Fruit fly (Drosophila melanogaster) whole organism, embryonic: ENCODE data around the gene CG7963.
A peak's percentile ranks its signal among the peaks of the same experiment; 100 is the strongest.

ENCODE experiments used
- Bdp1 ChIP-seq: fragments of 200-800 bp; sonication (Bioruptor generic); optimal IDR thresholded peaks from 3 replicates; lab custom pipeline; 2016; ENCODE audit warnings: missing biosample characterization, missing genetic modification characterization
- BtbVII ChIP-seq: fragments of 200-800 bp; sonication (Bioruptor generic); optimal IDR thresholded peaks from 3 replicates; lab custom pipeline; 2017; ENCODE audit warnings: missing biosample characterization, mild to moderate bottlenecking, missing genetic modification characterization
- CG10959 ChIP-seq: fragments of 200-800 bp; sonication (Bioruptor generic); IDR thresholded peaks from 2 replicates; pipeline ENCODE4 v1.3.6; 2022; ENCODE audit warnings: missing biosample characterization, missing genetic modification characterization
- CG11504 ChIP-seq: fragments of 200-800 bp; sonication (Bioruptor generic); optimal IDR thresholded peaks from 3 replicates; lab custom pipeline; 2019; ENCODE audit warnings: missing biosample characterization, mild to moderate bottlenecking, missing genetic modification characterization, moderate library complexity
- CG12219 ChIP-seq: fragments of 200-800 bp; sonication (Bioruptor generic); optimal IDR thresholded peaks from 3 replicates; lab custom pipeline; 2018; ENCODE audit warnings: missing biosample characterization, mild to moderate bottlenecking, missing genetic modification characterization
- CG13296 ChIP-seq: fragments of 200-800 bp; sonication (Bioruptor generic); optimal IDR thresholded peaks from 3 replicates; lab custom pipeline; 2018; ENCODE audit warnings: missing biosample characterization, mild to moderate bottlenecking, missing genetic modification characterization
- CG15514 ChIP-seq: fragments of 200-800 bp; sonication (Bioruptor generic); optimal IDR thresholded peaks from 3 replicates; lab custom pipeline; 2017; ENCODE audit warnings: missing biosample characterization, missing genetic modification characterization, mild to moderate bottlenecking, moderate library complexity, missing genetic modification reagents
- CG3065 ChIP-seq: fragments of 200-800 bp; sonication (Bioruptor generic); optimal IDR thresholded peaks from 2 replicates; lab custom pipeline; 2016; ENCODE audit warnings: missing biosample characterization, missing genetic modification characterization
- CG31441 ChIP-seq: fragments of 200-800 bp; sonication (Bioruptor generic); IDR thresholded peaks from 2 replicates; pipeline ENCODE4 v1.3.6; 2022; ENCODE audit warnings: missing biosample characterization, missing genetic modification characterization
- CG3281 ChIP-seq: fragments of 200-800 bp; sonication (Bioruptor generic); optimal IDR thresholded peaks from 3 replicates; lab custom pipeline; 2017; ENCODE audit warnings: missing biosample characterization, mild to moderate bottlenecking, missing genetic modification characterization
- CG33213 ChIP-seq: fragments of 200-800 bp; sonication (Bioruptor generic); optimal IDR thresholded peaks from 3 replicates; lab custom pipeline; 2016; ENCODE audit warnings: missing biosample characterization, missing genetic modification characterization
- CG42726 ChIP-seq: fragments of 200-800 bp; sonication (Bioruptor generic); IDR thresholded peaks from 2 replicates; pipeline ENCODE4 v1.3.6; 2022; ENCODE audit warnings: missing biosample characterization, missing genetic modification characterization; ENCODE audit not compliant: partially characterized antibody
- CG5245 ChIP-seq: fragments of 200-800 bp; sonication (Bioruptor generic); optimal IDR thresholded peaks from 3 replicates; lab custom pipeline; 2016; ENCODE audit warnings: missing biosample characterization, missing genetic modification characterization
- CG7928 ChIP-seq: fragments of 200-800 bp; sonication (Bioruptor generic); optimal IDR thresholded peaks from 2 replicates; lab custom pipeline; 2017; ENCODE audit warnings: missing biosample characterization, mild to moderate bottlenecking, missing genetic modification characterization
- CG7987 ChIP-seq: fragments of 200-800 bp; sonication (Bioruptor generic); optimal IDR thresholded peaks from 2 replicates; lab custom pipeline; 2018; ENCODE audit warnings: missing biosample characterization, mild to moderate bottlenecking, missing genetic modification characterization, moderate library complexity
- CG9797 ChIP-seq: fragments of 200-800 bp; sonication (Bioruptor generic); optimal IDR thresholded peaks from 3 replicates; lab custom pipeline; 2018; ENCODE audit warnings: missing biosample characterization, mild to moderate bottlenecking, missing genetic modification characterization
- CTCF ChIP-seq: fragments of 200-800 bp; sonication (Bioruptor generic); optimal IDR thresholded peaks from 2 replicates; lab custom pipeline; 2017; ENCODE audit warnings: missing biosample characterization, mild to moderate bottlenecking, missing genetic modification characterization, moderate library complexity
- Dip2 ChIP-seq: fragments of 200-800 bp; sonication (Bioruptor generic); IDR thresholded peaks from 2 replicates; pipeline ENCODE4 v1.3.6; 2022; ENCODE audit warnings: missing biosample characterization, missing genetic modification characterization
- Dll ChIP-seq: fragments of 200-800 bp; sonication (Bioruptor generic); IDR thresholded peaks from 4 replicates; pipeline ENCODE4 v1.3.6; 2022; ENCODE audit warnings: missing biosample characterization, missing genetic modification characterization; ENCODE audit not compliant: partially characterized antibody
- H15 ChIP-seq: fragments of 200-800 bp; sonication (Bioruptor generic); IDR thresholded peaks from 3 replicates; pipeline ENCODE4 v1.3.6; 2022; ENCODE audit warnings: missing biosample characterization, missing genetic modification characterization
- Hand ChIP-seq: fragments of 200-800 bp; sonication (Bioruptor generic); optimal IDR thresholded peaks from 2 replicates; lab custom pipeline; 2017; ENCODE audit warnings: mild to moderate bottlenecking, missing biosample characterization, missing genetic modification reagents, missing genetic modification characterization
- Hey ChIP-seq: fragments of 200-800 bp; sonication (Bioruptor generic); optimal IDR thresholded peaks from 3 replicates; lab custom pipeline; 2018; ENCODE audit warnings: missing biosample characterization, mild to moderate bottlenecking, missing genetic modification characterization
- Hr51 ChIP-seq, 2 experiments: fragments of 200-800 bp; sonication (Bioruptor generic); optimal IDR thresholded peaks; 2 replicates in 1 of 2; 3 replicates in 1 of 2; lab custom pipeline; 2016 to 2018; ENCODE audit warnings: missing biosample characterization in 2 of 2, missing genetic modification characterization in 2 of 2, mild to moderate bottlenecking in 1 of 2, moderate library complexity in 1 of 2
- Lpt ChIP-seq: fragments of >200 bp; optimal IDR thresholded peaks from 2 replicates; lab custom pipeline; 2018; ENCODE audit warnings: missing biosample characterization, missing genetic modification characterization
- NfI ChIP-seq: fragments of 200-800 bp; sonication (Bioruptor generic); optimal IDR thresholded peaks from 3 replicates; lab custom pipeline; 2018; ENCODE audit warnings: missing biosample characterization, mild to moderate bottlenecking, missing genetic modification characterization, moderate library complexity
- Tbp ChIP-seq: fragments of >200 bp; optimal IDR thresholded peaks from 2 replicates; lab custom pipeline; 2018; ENCODE audit warnings: missing biosample characterization, missing genetic modification characterization
- ash1 ChIP-seq: fragments of 200-800 bp; sonication (Bioruptor generic); optimal IDR thresholded peaks from 2 replicates; lab custom pipeline; 2018; ENCODE audit warnings: missing biosample characterization, mild to moderate bottlenecking, missing genetic modification characterization
- cas ChIP-seq: fragments of 200-800 bp; sonication (Bioruptor generic); IDR thresholded peaks from 2 replicates; pipeline ENCODE4 v1.3.6; 2022; ENCODE audit warnings: missing biosample characterization, missing genetic modification characterization
- cato ChIP-seq: fragments of 200-800 bp; sonication (Bioruptor generic); optimal IDR thresholded peaks from 2 replicates; lab custom pipeline; 2016; ENCODE audit warnings: missing biosample characterization, missing genetic modification characterization, borderline replicate concordance
- chinmo ChIP-seq: fragments of 200-800 bp; sonication (Bioruptor generic); IDR thresholded peaks from 4 replicates; pipeline ENCODE4 v1.3.6; 2022; ENCODE audit warnings: missing biosample characterization, missing genetic modification characterization; ENCODE audit not compliant: partially characterized antibody
- ci ChIP-seq: fragments of 200-800 bp; sonication (Bioruptor generic); IDR thresholded peaks from 3 replicates; pipeline ENCODE4 v1.3.6; 2022; ENCODE audit warnings: missing biosample characterization, missing genetic modification characterization
- crp ChIP-seq, 2 experiments: fragments of 200-800 bp; sonication (Bioruptor generic); optimal IDR thresholded peaks; 2 replicates in 1 of 2; 3 replicates in 1 of 2; lab custom pipeline; 2017; ENCODE audit warnings: missing biosample characterization in 2 of 2, missing genetic modification characterization in 2 of 2, mild to moderate bottlenecking in 1 of 2, moderate library complexity in 1 of 2
- dmrt11E ChIP-seq: fragments of 200-800 bp; sonication (Bioruptor generic); optimal IDR thresholded peaks from 3 replicates; lab custom pipeline; 2018; ENCODE audit warnings: missing biosample characterization, mild to moderate bottlenecking, missing genetic modification characterization, moderate library complexity
- fd64A ChIP-seq: fragments of 200-800 bp; sonication (Bioruptor generic); optimal IDR thresholded peaks from 3 replicates; lab custom pipeline; 2018; ENCODE audit warnings: missing biosample characterization, mild to moderate bottlenecking, missing genetic modification characterization
- gem ChIP-seq: fragments of 200-800 bp; sonication (Bioruptor generic); optimal IDR thresholded peaks from 2 replicates; lab custom pipeline; 2019; ENCODE audit warnings: missing biosample characterization, mild to moderate bottlenecking, missing genetic modification characterization, moderate library complexity
- hbn ChIP-seq: fragments of 200-800 bp; sonication (Bioruptor generic); IDR thresholded peaks from 2 replicates; pipeline ENCODE4 v1.3.6; 2022; ENCODE audit warnings: missing biosample characterization, missing genetic modification characterization; ENCODE audit not compliant: partially characterized antibody
- kni ChIP-seq: fragments of 200-800 bp; sonication (Bioruptor generic); optimal IDR thresholded peaks from 3 replicates; lab custom pipeline; 2017; ENCODE audit warnings: mild to moderate bottlenecking, missing biosample characterization, missing genetic modification reagents, missing genetic modification characterization
- knrl ChIP-seq: fragments of 200-800 bp; sonication (Bioruptor generic); IDR thresholded peaks from 3 replicates; pipeline ENCODE4 v1.3.6; 2022; ENCODE audit warnings: missing biosample characterization, missing genetic modification characterization; ENCODE audit not compliant: partially characterized antibody
- lilli ChIP-seq: fragments of 200-800 bp; sonication (Bioruptor generic); optimal IDR thresholded peaks from 3 replicates; lab custom pipeline; 2016; ENCODE audit warnings: missing biosample characterization, missing genetic modification characterization
- nmo ChIP-seq: fragments of 200-800 bp; sonication (Bioruptor generic); optimal IDR thresholded peaks from 2 replicates; lab custom pipeline; 2018; ENCODE audit warnings: missing biosample characterization, mild to moderate bottlenecking, missing genetic modification characterization, moderate library complexity
- onecut ChIP-seq: fragments of 200-800 bp; sonication (Bioruptor generic); IDR thresholded peaks from 2 replicates; pipeline ENCODE4 v1.3.6; 2022; ENCODE audit warnings: missing biosample characterization, missing genetic modification characterization
- p53 ChIP-seq: fragments of 200-800 bp; sonication (Bioruptor generic); optimal IDR thresholded peaks from 2 replicates; lab custom pipeline; 2016; ENCODE audit warnings: missing biosample characterization, missing genetic modification characterization
- pan ChIP-seq, 4 experiments: fragments of >200 bp in 3 of 4; fragments of 200-800 bp in 1 of 4; sonication (Bioruptor generic) in 1 of 4; optimal IDR thresholded peaks in 3 of 4; IDR thresholded peaks in 1 of 4; 2 replicates each; pipeline versions ENCODE4 v1.3.6 to Lab custom; 2017 to 2022; ENCODE audit warnings: missing biosample characterization in 2 of 4, missing genetic modification characterization in 2 of 4, mixed read lengths in 1 of 4
- psq ChIP-seq: fragments of 200-800 bp; sonication (Bioruptor generic); optimal IDR thresholded peaks from 2 replicates; lab custom pipeline; 2017; ENCODE audit warnings: missing biosample characterization, missing genetic modification characterization
- scrt ChIP-seq: fragments of 200-800 bp; sonication (Bioruptor generic); optimal IDR thresholded peaks from 2 replicates; lab custom pipeline; 2018; ENCODE audit warnings: missing biosample characterization, mild to moderate bottlenecking, missing genetic modification characterization, moderate library complexity
- sd ChIP-seq: fragments of 200-800 bp; sonication (Bioruptor generic); optimal IDR thresholded peaks from 3 replicates; lab custom pipeline; 2018; ENCODE audit warnings: missing biosample characterization, mild to moderate bottlenecking, missing genetic modification characterization, moderate library complexity
- sens-2 ChIP-seq: fragments of 200-800 bp; sonication (Bioruptor generic); IDR thresholded peaks from 2 replicates; pipeline ENCODE4 v1.3.6; 2022; ENCODE audit warnings: missing biosample characterization, missing genetic modification characterization
- sim ChIP-seq: fragments of 200-800 bp; sonication (Bioruptor generic); IDR thresholded peaks from 2 replicates; pipeline ENCODE4 v1.3.6; 2022; ENCODE audit warnings: missing biosample characterization, missing genetic modification characterization
- slp2 ChIP-seq: fragments of 200-800 bp; sonication (Bioruptor generic); optimal IDR thresholded peaks from 2 replicates; lab custom pipeline; 2016; ENCODE audit warnings: missing biosample characterization, missing genetic modification characterization
- wdn ChIP-seq: fragments of 200-800 bp; sonication (Bioruptor generic); IDR thresholded peaks from 2 replicates; pipeline ENCODE4 v1.3.6; 2022; ENCODE audit warnings: missing biosample characterization, missing genetic modification characterization

The CG7963 gene

dm6 chr3R:8357372-8357992, 5.1 kb upstream of the CG7963 start (continued):
- TF ChIP-seq CG33213 (no peak), kni (GFP tag; lab: Kevin White, UChicago) (no peak), Dip2 (GFP tag; lab: Robert Waterston, UW) (no peak), Lpt (no peak), hbn (GFP tag; lab: Robert Waterston, UW) (no peak), crp (GFP tag; optimal IDR thresholded peaks at IDR 0.05; lab: Kevin White, UChicago) (no peak), Hand (GFP tag; lab: Kevin White, UChicago) (no peak), CG11504 (tag; lab: Kevin White, UChicago) (no peak), CG15514 (GFP tag; lab: Kevin White, UChicago) (no peak), ash1 (GFP tag; lab: Kevin White, UChicago) (no peak), pan (optimal IDR thresholded peaks at IDR 0.05; lab: Kevin White, UChicago) (no peak), pan (GFP tag; optimal IDR thresholded peaks at IDR 0.05 in 1 of 2, IDR thresholded peaks at IDR 0.05 in 1 of 2) (peak in 1 of 2 experiments; percentile 35), gem (tag; lab: Kevin White, UChicago) (no peak), fd64A (peak; percentile 41), CG10959 (GFP tag; lab: Robert Waterston, UW) (no peak), chinmo (peak; percentile 85; the same call in 2 of the 4 replicates), CG42726 (GFP tag; lab: Robert Waterston, UW) (no peak), CG31441 (GFP tag; lab: Robert Waterston, UW) (no peak), Tbp (no peak), sd (tag; lab: Kevin White, UChicago) (peak; percentile 83), Hey (tag; lab: Kevin White, UChicago) (no peak), CG7928 (GFP tag; lab: Kevin White, UChicago) (no peak), onecut (GFP tag; lab: Robert Waterston, UW) (no peak), CG12219 (GFP tag; lab: Kevin White, UChicago) (no peak), slp2 (GFP tag; lab: Kevin White, UChicago) (no peak), CG13296 (no peak), lilli (GFP tag; lab: Kevin White, UChicago) (no peak), Hr51 (GFP tag; optimal IDR thresholded peaks at IDR 0.05; lab: Kevin White, UChicago) (no peak), CG5245 (no peak), cas (GFP tag; lab: Robert Waterston, UW) (no peak), cato (GFP tag; lab: Kevin White, UChicago) (no peak), nmo (GFP tag; lab: Kevin White, UChicago) (no peak), CG7987 (GFP tag; lab: Kevin White, UChicago) (no peak), CG3281 (no peak), Bdp1 (no peak), dmrt11E (tag; lab: Kevin White, UChicago) (no peak), CG3065 (GFP tag; lab: Kevin White, UChicago) (no peak), NfI (GFP tag; lab: Kevin White, UChicago) (peak; percentile 25), knrl (no peak), H15 (no peak), BtbVII (peak; percentile 89), wdn (GFP tag; lab: Robert Waterston, UW) (no peak), Dll (no peak), psq (GFP tag; lab: Kevin White, UChicago) (no peak), sim (GFP tag; lab: Robert Waterston, UW) (no peak), scrt (GFP tag; lab: Kevin White, UChicago) (peak; percentile 29), CTCF (no peak), CG9797 (GFP tag; lab: Kevin White, UChicago) (no peak), ci (GFP tag; lab: Robert Waterston, UW) (0 out of 3 replicates have a peak, but pooled peaks have one; percentile 50), sens-2 (GFP tag; lab: Robert Waterston, UW) (no peak), p53 (GFP tag; lab: Kevin White, UChicago) (no peak)
